Fruit fly (Drosophila melanogaster) whole organism, adult: ENCODE results near the gene CG31689.
A peak's percentile ranks its signal among the peaks of the same experiment; 100 is the strongest.

Source experiments
- CG11617 ChIP-seq: fragments of 200-800 bp; sonication (Bioruptor generic); optimal IDR thresholded peaks from 2 replicates; lab custom pipeline; 2017; ENCODE audit warnings: mild to moderate bottlenecking, missing biosample characterization, missing genetic modification reagents, missing genetic modification characterization
- CG12768 ChIP-seq: fragments of 200-800 bp; sonication (Bioruptor generic); optimal IDR thresholded peaks from 2 replicates; lab custom pipeline; 2017; ENCODE audit warnings: missing biosample characterization, missing genetic modification characterization, mild to moderate bottlenecking, moderate library complexity, missing genetic modification reagents
- CG14711 ChIP-seq: fragments of 200-800 bp; sonication (Bioruptor generic); optimal IDR thresholded peaks from 2 replicates; lab custom pipeline; 2018; ENCODE audit warnings: missing biosample characterization, mild to moderate bottlenecking, missing genetic modification characterization, moderate library complexity
- CG1620 ChIP-seq: fragments of 200-800 bp; sonication (Bioruptor generic); optimal IDR thresholded peaks from 2 replicates; lab custom pipeline; 2016; ENCODE audit warnings: missing biosample characterization, missing genetic modification characterization
- CG33017 ChIP-seq: fragments of 200-800 bp; sonication (Bioruptor generic); optimal IDR thresholded peaks from 2 replicates; lab custom pipeline; 2018; ENCODE audit warnings: missing biosample characterization, mild to moderate bottlenecking, missing genetic modification characterization, moderate library complexity
- CG5204 ChIP-seq: fragments of 200-800 bp; sonication (Bioruptor generic); optimal IDR thresholded peaks from 2 replicates; lab custom pipeline; 2016; ENCODE audit warnings: missing biosample characterization, missing genetic modification characterization
- CG7045 ChIP-seq: fragments of 200-800 bp; sonication (Bioruptor generic); optimal IDR thresholded peaks from 2 replicates; lab custom pipeline; 2017; ENCODE audit warnings: missing biosample characterization, mild to moderate bottlenecking, missing genetic modification characterization
- CG7101 ChIP-seq: fragments of 200-800 bp; sonication (Bioruptor generic); optimal IDR thresholded peaks from 2 replicates; lab custom pipeline; 2018; ENCODE audit warnings: missing biosample characterization, mild to moderate bottlenecking, missing genetic modification characterization, moderate library complexity
- Clk ChIP-seq: fragments of 200-800 bp; sonication (Bioruptor generic); optimal IDR thresholded peaks from 2 replicates; lab custom pipeline; 2017; ENCODE audit warnings: missing biosample characterization, missing genetic modification characterization
- Crg-1 ChIP-seq: fragments of 200-800 bp; sonication (Bioruptor generic); optimal IDR thresholded peaks from 2 replicates; lab custom pipeline; 2016; ENCODE audit warnings: missing biosample characterization, missing genetic modification characterization
- Hr96 ChIP-seq: fragments of 200-800 bp; sonication (Bioruptor generic); optimal IDR thresholded peaks from 2 replicates; lab custom pipeline; 2016; ENCODE audit warnings: missing biosample characterization, missing genetic modification characterization
- Mnt ChIP-seq: fragments of 200-800 bp; sonication (Bioruptor generic); optimal IDR thresholded peaks from 2 replicates; lab custom pipeline; 2016; ENCODE audit warnings: missing biosample characterization, mild to moderate bottlenecking, missing genetic modification characterization
- bab1 ChIP-seq: fragments of 200-800 bp; sonication (Bioruptor generic); optimal IDR thresholded peaks from 3 replicates; lab custom pipeline; 2019; ENCODE audit warnings: missing biosample characterization, mild to moderate bottlenecking, missing genetic modification characterization, moderate library complexity
- cic ChIP-seq: fragments of 200-800 bp; sonication (Bioruptor generic); optimal IDR thresholded peaks from 2 replicates; lab custom pipeline; 2017; ENCODE audit warnings: missing biosample characterization, mild to moderate bottlenecking, missing genetic modification characterization, moderate library complexity
- cnc ChIP-seq, 2 experiments: fragments of >200 bp; optimal IDR thresholded peaks; 2 replicates each; lab custom pipeline; 2017
- kay ChIP-seq: fragments of 200-800 bp; sonication (Bioruptor generic); peaks from one replicate; lab custom pipeline; 2016; ENCODE audit warnings: missing biosample characterization, missing genetic modification characterization, borderline replicate concordance
- ovo ChIP-seq: fragments of 200-800 bp; sonication (Bioruptor generic); optimal IDR thresholded peaks from 2 replicates; lab custom pipeline; 2016; ENCODE audit warnings: missing biosample characterization, missing genetic modification characterization
- pad ChIP-seq: fragments of 200-800 bp; sonication (Bioruptor generic); optimal IDR thresholded peaks from 3 replicates; lab custom pipeline; 2017; ENCODE audit warnings: missing biosample characterization, missing genetic modification characterization, mild to moderate bottlenecking, moderate library complexity, missing genetic modification reagents
- tj ChIP-seq: fragments of 200-800 bp; sonication (Bioruptor generic); optimal IDR thresholded peaks from 3 replicates; lab custom pipeline; 2017; ENCODE audit warnings: missing biosample characterization, mild to moderate bottlenecking, missing genetic modification characterization, moderate library complexity
- toe ChIP-seq: fragments of 200-800 bp; sonication (Bioruptor generic); optimal IDR thresholded peaks from 2 replicates; lab custom pipeline; 2016; ENCODE audit warnings: missing biosample characterization, missing genetic modification characterization

Gene CG31689

DNA sequence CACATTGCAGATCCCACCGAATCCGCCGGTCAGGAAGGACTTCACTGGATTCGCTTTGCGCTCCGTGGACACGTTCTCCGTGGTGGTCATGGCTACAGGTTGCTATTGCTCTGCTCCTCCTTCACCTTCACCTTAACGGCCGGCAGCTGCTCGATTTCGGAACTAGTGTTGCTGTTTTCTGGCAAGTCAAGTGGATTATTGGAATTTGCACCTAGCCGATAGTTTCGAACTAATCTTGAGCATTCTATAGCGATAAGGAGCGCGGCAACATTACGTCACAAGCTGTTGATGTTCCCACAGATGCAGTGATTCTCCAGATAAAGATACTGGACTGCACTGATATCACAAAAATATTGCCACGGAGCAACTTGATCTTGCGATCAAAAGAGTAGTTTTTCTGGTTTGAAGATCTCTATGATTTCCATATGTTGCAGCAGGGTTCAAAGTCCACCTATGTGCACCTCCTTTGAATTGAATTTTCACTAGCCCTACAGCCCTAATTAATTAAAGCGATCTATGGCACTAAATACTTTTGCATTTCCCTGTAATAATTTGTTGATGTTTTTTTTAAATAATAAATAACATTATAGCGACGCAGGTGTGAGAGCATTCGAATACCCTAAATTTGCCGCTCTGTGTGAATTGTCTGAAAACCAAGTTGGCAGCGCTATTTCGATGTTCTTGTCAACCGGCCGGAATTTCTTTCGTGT is 44.2 kb downstream of the CG31689 start, which contains the start of the genes colt and HINT1:
TSS of gene colt (minus strand) at position 594 of the 710 bp plus-strand sequence.
TSS of gene HINT1 (plus strand) at position 660 of the 710 bp plus-strand sequence.
- TF ChIP-seq CG7045 (GFP tag; lab: Kevin White, UChicago): peak; percentile 56
- no peak for TF ChIP-seq Crg-1 (GFP tag; lab: Kevin White, UChicago)
- TF ChIP-seq CG11617 (GFP tag; lab: Kevin White, UChicago): peak; percentile 77
- TF ChIP-seq bab1 (GFP tag; lab: Kevin White, UChicago): peak; percentile 10
- TF ChIP-seq cnc (optimal IDR thresholded peaks at IDR 0.05; lab: Kevin White, UChicago): no peak
- no peak for TF ChIP-seq kay (GFP tag; lab: Kevin White, UChicago)
- TF ChIP-seq Clk: peak; percentile 56
- TF ChIP-seq pad (GFP tag; lab: Kevin White, UChicago): peak; percentile 15
- TF ChIP-seq CG33017: peak; percentile 27
- peak; percentile 23 for TF ChIP-seq CG1620 (GFP tag; lab: Kevin White, UChicago)
- TF ChIP-seq Mnt (GFP tag; lab: Kevin White, UChicago): peak; percentile 50
- TF ChIP-seq ovo (GFP tag; lab: Kevin White, UChicago): peak; percentile 20
- TF ChIP-seq CG7101: peak; percentile 40
- TF ChIP-seq tj (GFP tag; lab: Kevin White, UChicago): peak; percentile 61
- TF ChIP-seq CG12768 (GFP tag; lab: Kevin White, UChicago): peak; percentile 92
- TF ChIP-seq Hr96 (GFP tag; lab: Kevin White, UChicago): peak; percentile 76
- TF ChIP-seq cic (GFP tag; lab: Kevin White, UChicago): peak; percentile 59
- no peak for TF ChIP-seq CG5204 (GFP tag; lab: Kevin White, UChicago)
- TF ChIP-seq toe (GFP tag; lab: Kevin White, UChicago): peak; percentile 83
- peak; percentile 52 for TF ChIP-seq CG14711 (tag; lab: Kevin White, UChicago)

DNA sequence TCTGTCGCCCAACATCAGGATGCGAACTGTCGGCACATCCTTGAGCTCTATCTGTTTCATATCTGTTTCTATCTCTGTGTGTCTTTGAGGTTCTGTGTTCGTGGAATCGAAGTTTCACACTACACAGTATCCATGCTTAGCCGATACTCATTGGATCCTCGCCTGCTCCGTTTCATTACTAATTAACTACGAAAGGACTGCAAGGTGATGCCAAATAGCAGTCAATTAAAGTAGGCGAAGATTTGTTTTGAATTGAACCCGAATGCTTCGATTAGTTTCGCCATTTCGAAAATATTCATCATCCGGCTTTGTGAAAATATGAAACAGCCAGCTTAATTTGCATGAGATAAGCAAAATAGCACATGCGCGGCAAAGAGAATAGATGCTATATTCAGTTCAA is 46.2 kb downstream of the CG31689 start, which contains the start of gene CG15399:
TSS of gene CG15399 (minus strand) at position 101 of the 400 bp plus-strand sequence.
- TF ChIP-seq CG7045 (GFP tag; lab: Kevin White, UChicago): no peak
- TF ChIP-seq cnc (optimal IDR thresholded peaks at IDR 0.05; lab: Kevin White, UChicago): no peak

DNA sequence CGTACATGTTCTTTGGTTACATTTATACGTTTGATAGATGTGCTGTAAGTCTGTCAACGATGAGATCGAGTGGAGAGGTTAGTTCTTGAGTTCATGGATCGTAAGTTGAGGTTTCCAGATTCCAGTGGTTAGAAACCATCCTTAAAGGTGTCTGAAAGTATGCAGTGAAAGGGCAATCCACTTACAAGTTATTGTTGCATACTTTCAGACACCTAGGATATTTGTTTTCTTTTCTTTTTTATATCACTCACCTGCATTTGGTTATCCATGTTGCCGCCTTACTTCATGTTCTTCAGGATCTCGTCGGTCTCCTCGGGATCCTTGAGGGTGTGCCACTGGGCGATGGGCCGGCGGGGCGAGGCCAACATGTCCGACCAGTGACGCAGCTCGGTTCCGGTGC is 57.3 kb downstream of the CG31689 start:
- TF ChIP-seq CG7101 (no peak), pad (GFP tag; lab: Kevin White, UChicago) (no peak), Crg-1 (GFP tag; lab: Kevin White, UChicago) (no peak), cic (GFP tag; lab: Kevin White, UChicago) (no peak), CG7045 (GFP tag; lab: Kevin White, UChicago) (no peak), CG5204 (GFP tag; lab: Kevin White, UChicago) (no peak), CG14711 (tag; lab: Kevin White, UChicago) (no peak), ovo (GFP tag; lab: Kevin White, UChicago) (no peak), CG11617 (GFP tag; lab: Kevin White, UChicago) (no peak), cnc (optimal IDR thresholded peaks at IDR 0.05; lab: Kevin White, UChicago) (no peak), Clk (no peak), Mnt (GFP tag; lab: Kevin White, UChicago) (no peak), kay (GFP tag; lab: Kevin White, UChicago) (no peak)
